Fruit fly (Drosophila melanogaster) whole organism, embryonic: ENCODE data around the gene CG10286.

Source experiments
- ATbp ChIP-seq: fragments of 200-800 bp; sonication (Bioruptor generic); optimal IDR thresholded peaks from 2 replicates; lab custom pipeline; 2017; ENCODE audit warnings: missing biosample characterization, mild to moderate bottlenecking, missing genetic modification characterization, missing genetic modification reagents
- Antp ChIP-seq: fragments of 200-800 bp; sonication (Bioruptor generic); optimal IDR thresholded peaks from 3 replicates; lab custom pipeline; 2016; ENCODE audit warnings: missing biosample characterization, missing genetic modification characterization
- CG10959 ChIP-seq: fragments of 200-800 bp; sonication (Bioruptor generic); IDR thresholded peaks from 2 replicates; pipeline ENCODE4 v1.3.6; 2022; ENCODE audit warnings: missing biosample characterization, missing genetic modification characterization
- CG12299 ChIP-seq: fragments of 200-800 bp; sonication (Bioruptor generic); optimal IDR thresholded peaks from 2 replicates; lab custom pipeline; 2018; ENCODE audit warnings: missing biosample characterization, mild to moderate bottlenecking, missing genetic modification characterization
- CG12769 ChIP-seq: fragments of 200-800 bp; sonication (Bioruptor generic); optimal IDR thresholded peaks from 2 replicates; lab custom pipeline; 2019; ENCODE audit warnings: missing biosample characterization, mild to moderate bottlenecking, missing genetic modification characterization, moderate library complexity
- CG14710 ChIP-seq: fragments of 200-800 bp; sonication (Bioruptor generic); optimal IDR thresholded peaks from 3 replicates; lab custom pipeline; 2019; ENCODE audit warnings: missing biosample characterization, mild to moderate bottlenecking, missing genetic modification characterization, moderate library complexity
- CG15269 ChIP-seq: fragments of 200-800 bp; sonication (Bioruptor generic); optimal IDR thresholded peaks from 2 replicates; lab custom pipeline; 2018; ENCODE audit warnings: missing biosample characterization, mild to moderate bottlenecking, missing genetic modification characterization, moderate library complexity
- CG16815 ChIP-seq: fragments of 200-800 bp; sonication (Bioruptor generic); optimal IDR thresholded peaks from 3 replicates; lab custom pipeline; 2017; ENCODE audit warnings: missing biosample characterization, mild to moderate bottlenecking, missing genetic modification characterization
- CG17328 ChIP-seq: fragments of 200-800 bp; sonication (Bioruptor generic); IDR thresholded peaks from 2 replicates; pipeline ENCODE4 v1.3.6; 2022; ENCODE audit warnings: missing biosample characterization, missing genetic modification characterization
- CG17361 ChIP-seq: fragments of 200-800 bp; sonication (Bioruptor generic); IDR thresholded peaks from 3 replicates; pipeline ENCODE4 v1.3.6; 2022; ENCODE audit warnings: missing biosample characterization, missing genetic modification characterization
- CG18262 ChIP-seq: fragments of 200-800 bp; optimal IDR thresholded peaks from 3 replicates; lab custom pipeline; 2019; ENCODE audit warnings: missing biosample characterization, mild to moderate bottlenecking, missing genetic modification characterization, moderate library complexity
- CG2875 ChIP-seq: fragments of 200-800 bp; sonication (Bioruptor generic); optimal IDR thresholded peaks from 2 replicates; lab custom pipeline; 2017; ENCODE audit warnings: missing biosample characterization, mild to moderate bottlenecking, missing genetic modification characterization, missing genetic modification reagents
- CG3847 ChIP-seq: fragments of 200-800 bp; sonication (Bioruptor generic); IDR thresholded peaks from 2 replicates; pipeline ENCODE4 v1.3.6; 2022; ENCODE audit warnings: missing biosample characterization, missing genetic modification characterization
- CG43689 ChIP-seq: fragments of 200-800 bp; sonication (Bioruptor generic); IDR thresholded peaks from 2 replicates; pipeline ENCODE4 v1.3.6; 2022; ENCODE audit warnings: missing biosample characterization, missing genetic modification characterization
- CG4404 ChIP-seq: fragments of 200-800 bp; sonication (Bioruptor generic); IDR thresholded peaks from 2 replicates; pipeline ENCODE4 v1.3.6; 2022; ENCODE audit warnings: missing biosample characterization, missing genetic modification characterization
- CG4820 ChIP-seq: fragments of 200-800 bp; sonication (Bioruptor generic); optimal IDR thresholded peaks from 3 replicates; lab custom pipeline; 2016; ENCODE audit warnings: missing biosample characterization, missing genetic modification characterization
- CG5245 ChIP-seq: fragments of 200-800 bp; sonication (Bioruptor generic); optimal IDR thresholded peaks from 3 replicates; lab custom pipeline; 2016; ENCODE audit warnings: missing biosample characterization, missing genetic modification characterization
- CG6272 ChIP-seq: fragments of 200-800 bp; sonication (Bioruptor generic); IDR thresholded peaks from 2 replicates; pipeline ENCODE4 v1.3.6; 2022; ENCODE audit warnings: missing biosample characterization, missing genetic modification characterization
- CG6765 ChIP-seq: fragments of 200-800 bp; sonication (Bioruptor generic); optimal IDR thresholded peaks from 3 replicates; lab custom pipeline; 2017; ENCODE audit warnings: missing biosample characterization, mild to moderate bottlenecking, missing genetic modification characterization
- CG8388 ChIP-seq: fragments of 200-800 bp; sonication (Bioruptor generic); optimal IDR thresholded peaks from 2 replicates; lab custom pipeline; 2019; ENCODE audit warnings: missing biosample characterization, mild to moderate bottlenecking, missing genetic modification characterization, moderate library complexity
- CG8924 ChIP-seq: fragments of 200-800 bp; optimal IDR thresholded peaks from 3 replicates; lab custom pipeline; 2019; ENCODE audit warnings: missing biosample characterization, mild to moderate bottlenecking, missing genetic modification characterization, moderate library complexity
- Camta ChIP-seq: fragments of 200-800 bp; sonication (Bioruptor generic); optimal IDR thresholded peaks from 2 replicates; lab custom pipeline; 2016; ENCODE audit warnings: missing biosample characterization, missing genetic modification characterization
- CrebB ChIP-seq: fragments of 200-800 bp; sonication (Bioruptor generic); optimal IDR thresholded peaks from 3 replicates; lab custom pipeline; 2018; ENCODE audit warnings: missing biosample characterization, mild to moderate bottlenecking, missing genetic modification characterization
- Dad ChIP-seq: fragments of 200-800 bp; sonication (Bioruptor generic); optimal IDR thresholded peaks from 3 replicates; lab custom pipeline; 2016; ENCODE audit warnings: missing biosample characterization, missing genetic modification characterization
- Dfd ChIP-seq, 2 experiments: fragments of >200 bp; optimal IDR thresholded peaks; 2 replicates each; lab custom pipeline; 2017; ENCODE audit warnings: missing biosample characterization in 2 of 2, missing genetic modification characterization in 2 of 2
- Eip74EF ChIP-seq, 2 experiments: fragments of 200-800 bp in 1 of 2; fragments of >200 bp in 1 of 2; sonication (Bioruptor generic) in 1 of 2; optimal IDR thresholded peaks; 2 replicates each; lab custom pipeline; 2017 to 2019; ENCODE audit warnings: missing biosample characterization in 2 of 2, missing genetic modification characterization in 2 of 2, mild to moderate bottlenecking in 1 of 2, moderate library complexity in 1 of 2
- Ets65A ChIP-seq: fragments of 200-800 bp; sonication (Bioruptor generic); peaks from one replicate; lab custom pipeline; 2016; ENCODE audit warnings: missing biosample characterization, missing genetic modification characterization
- Hr3 ChIP-seq: fragments of 200-800 bp; sonication (Bioruptor generic); optimal IDR thresholded peaks from 3 replicates; lab custom pipeline; 2016; ENCODE audit warnings: missing biosample characterization, missing genetic modification characterization
- Hsf ChIP-seq: fragments of 200-800 bp; sonication (Bioruptor generic); optimal IDR thresholded peaks from 3 replicates; lab custom pipeline; 2016; ENCODE audit warnings: missing biosample characterization, missing genetic modification characterization
- MTF-1 ChIP-seq: fragments of 200-800 bp; sonication (Bioruptor generic); optimal IDR thresholded peaks from 2 replicates; lab custom pipeline; 2018; ENCODE audit warnings: missing biosample characterization, mild to moderate bottlenecking, missing genetic modification characterization, borderline replicate concordance
- Meics ChIP-seq: fragments of 200-800 bp; sonication (Bioruptor generic); optimal IDR thresholded peaks from 2 replicates; lab custom pipeline; 2017; ENCODE audit warnings: missing biosample characterization, mild to moderate bottlenecking, missing genetic modification characterization
- NK7.1 ChIP-seq: fragments of 200-800 bp; sonication (Bioruptor generic); optimal IDR thresholded peaks from 3 replicates; lab custom pipeline; 2016; ENCODE audit warnings: missing biosample characterization, missing genetic modification characterization
- Oaz ChIP-seq: fragments of 200-800 bp; sonication (Bioruptor generic); IDR thresholded peaks from 2 replicates; pipeline ENCODE4 v1.3.6; 2022; ENCODE audit warnings: missing biosample characterization, missing genetic modification characterization
- ap ChIP-seq: fragments of 200-800 bp; sonication (Bioruptor generic); IDR thresholded peaks from 2 replicates; pipeline ENCODE4 v1.3.6; 2022; ENCODE audit warnings: missing biosample characterization, missing genetic modification characterization
- caup ChIP-seq: fragments of 200-800 bp; sonication (Bioruptor generic); optimal IDR thresholded peaks from 3 replicates; lab custom pipeline; 2017; ENCODE audit warnings: missing biosample characterization, mild to moderate bottlenecking, missing genetic modification characterization, moderate library complexity; ENCODE audit not compliant: severe bottlenecking
- ci ChIP-seq: fragments of 200-800 bp; sonication (Bioruptor generic); IDR thresholded peaks from 3 replicates; pipeline ENCODE4 v1.3.6; 2022; ENCODE audit warnings: missing biosample characterization, missing genetic modification characterization
- croc ChIP-seq: fragments of 200-800 bp; sonication (Bioruptor generic); conservative IDR thresholded peaks from 3 replicates; pipeline ENCODE4 v1.3.6; 2022; ENCODE audit warnings: missing biosample characterization, missing genetic modification characterization
- disco-r ChIP-seq: fragments of 200-800 bp; sonication (Bioruptor generic); optimal IDR thresholded peaks from 2 replicates; lab custom pipeline; 2016; ENCODE audit warnings: missing biosample characterization, missing genetic modification characterization
- dysf ChIP-seq: fragments of 200-800 bp; sonication (Bioruptor generic); IDR thresholded peaks from 3 replicates; pipeline ENCODE4 v1.3.6; 2022; ENCODE audit warnings: missing biosample characterization, missing genetic modification characterization
- gem ChIP-seq: fragments of 200-800 bp; sonication (Bioruptor generic); optimal IDR thresholded peaks from 2 replicates; lab custom pipeline; 2019; ENCODE audit warnings: missing biosample characterization, mild to moderate bottlenecking, missing genetic modification characterization, moderate library complexity
- gt ChIP-seq: fragments of 200-800 bp; sonication (Bioruptor generic); IDR thresholded peaks from 2 replicates; pipeline ENCODE4 v1.3.6; 2022; ENCODE audit warnings: missing biosample characterization, missing genetic modification characterization
- hkb ChIP-seq, 2 experiments: fragments of 200-800 bp in 1 of 2; fragments of >200 bp in 1 of 2; sonication (Bioruptor generic) in 1 of 2; IDR thresholded peaks in 1 of 2; optimal IDR thresholded peaks in 1 of 2; 2 replicates each; pipeline versions ENCODE4 v1.3.6 to Lab custom; 2017 to 2022; ENCODE audit warnings: missing biosample characterization in 1 of 2, missing genetic modification characterization in 1 of 2
- jing ChIP-seq: fragments of 200-800 bp; sonication (Bioruptor generic); optimal IDR thresholded peaks from 2 replicates; lab custom pipeline; 2018; ENCODE audit warnings: missing biosample characterization, mild to moderate bottlenecking, missing genetic modification characterization
- maf-S ChIP-seq: fragments of 200-800 bp; sonication (Bioruptor generic); optimal IDR thresholded peaks from 2 replicates; lab custom pipeline; 2016; ENCODE audit warnings: missing biosample characterization, missing genetic modification characterization
- phol ChIP-seq: fragments of 200-800 bp; sonication (Bioruptor generic); optimal IDR thresholded peaks from 3 replicates; lab custom pipeline; 2018; ENCODE audit warnings: missing biosample characterization, mild to moderate bottlenecking, missing genetic modification characterization, moderate library complexity
- pzg ChIP-seq: fragments of 200-800 bp; sonication (Bioruptor generic); optimal IDR thresholded peaks from 3 replicates; lab custom pipeline; 2018; ENCODE audit warnings: missing biosample characterization, mild to moderate bottlenecking, missing genetic modification characterization, moderate library complexity
- run ChIP-seq: fragments of 200-800 bp; sonication (Bioruptor generic); optimal IDR thresholded peaks from 3 replicates; lab custom pipeline; 2018; ENCODE audit warnings: missing biosample characterization, mild to moderate bottlenecking, missing genetic modification characterization
- salm ChIP-seq: fragments of 200-800 bp; sonication (Bioruptor generic); optimal IDR thresholded peaks from 2 replicates; lab custom pipeline; 2018; ENCODE audit warnings: missing biosample characterization, mild to moderate bottlenecking, missing genetic modification characterization
- sd ChIP-seq: fragments of 200-800 bp; sonication (Bioruptor generic); optimal IDR thresholded peaks from 3 replicates; lab custom pipeline; 2018; ENCODE audit warnings: missing biosample characterization, mild to moderate bottlenecking, missing genetic modification characterization, moderate library complexity

The CG10286 gene

DNA sequence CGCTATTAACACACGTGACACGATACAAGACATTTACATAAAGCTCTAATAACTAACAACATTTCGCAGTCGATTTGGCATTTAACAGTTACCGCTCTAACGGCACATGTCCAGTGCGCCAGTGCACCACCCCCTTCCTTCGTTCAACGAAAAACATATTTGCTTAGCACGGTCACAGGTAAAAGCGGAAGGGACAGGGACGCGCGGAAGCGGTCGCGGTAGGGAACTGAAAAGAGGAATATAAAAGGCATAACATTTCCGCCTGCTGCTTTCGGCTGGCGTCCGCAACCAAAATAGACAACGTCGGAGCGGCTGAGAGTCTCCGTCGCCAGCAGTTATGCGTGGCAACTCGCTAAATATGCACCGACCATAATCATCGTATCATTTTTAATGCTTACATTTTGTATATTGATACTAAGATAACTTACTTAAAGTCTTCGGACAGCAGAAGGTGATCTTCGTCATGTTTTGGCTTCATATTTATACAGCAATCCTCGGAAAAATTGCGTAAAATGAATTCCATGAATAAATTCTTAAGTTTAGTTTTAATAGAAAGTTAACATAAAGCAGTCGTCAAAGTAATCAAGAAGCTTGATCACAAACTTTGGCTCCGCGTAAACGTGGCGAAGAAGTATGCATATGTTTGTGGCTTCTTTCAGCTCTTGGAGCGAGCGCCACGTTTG, 16.9 kb upstream of the CG10286 start (continued):
- TF ChIP-seq CG5245 (GFP tag; lab: Kevin White, UChicago) (no peak), croc (no peak), ci (GFP tag; lab: Robert Waterston, UW) (peak; percentile 12; the same call in 1 of the 3 replicates), ATbp (peak; percentile 23), Hr3 (GFP tag; lab: Kevin White, UChicago) (no peak), CrebB (tag; lab: Kevin White, UChicago) (no peak), sd (tag; lab: Kevin White, UChicago) (peak; percentile 13), CG15269 (peak; percentile 10), CG8388 (GFP tag; lab: Kevin White, UChicago) (no peak), pzg (GFP tag; lab: Kevin White, UChicago) (no peak), disco-r (no peak), gt (GFP tag; lab: Robert Waterston, UW) (no peak), dysf (GFP tag; lab: Robert Waterston, UW) (peak; percentile 47; the same call in 1 of the 3 replicates), CG4820 (GFP tag; lab: Kevin White, UChicago) (peak; percentile 77), Antp (no peak), jing (GFP tag; lab: Kevin White, UChicago) (no peak), CG6765 (GFP tag; lab: Kevin White, UChicago) (no peak), CG17361 (GFP tag; lab: Robert Waterston, UW) (no peak; the same call in 2 of the 3 replicates), salm (tag; lab: Kevin White, UChicago) (no peak), run (peak; percentile 24), MTF-1 (no peak), CG10959 (GFP tag; lab: Robert Waterston, UW) (no peak), NK7.1 (no peak), ap (GFP tag; lab: Robert Waterston, UW) (no peak), CG18262 (tag; lab: Kevin White, UChicago) (peak; percentile 48), CG16815 (GFP tag; lab: Kevin White, UChicago) (no peak), CG2875 (GFP tag; lab: Kevin White, UChicago) (no peak), CG12299 (tag; lab: Kevin White, UChicago) (peak; percentile 13), Dad (GFP tag; lab: Kevin White, UChicago) (no peak), Camta (GFP tag; lab: Kevin White, UChicago) (no peak), caup (no peak), Eip74EF (GFP tag; optimal IDR thresholded peaks at IDR 0.05; lab: Kevin White, UChicago) (peak in 1 of 2 experiments; percentile 53), Meics (peak; percentile 41), Ets65A (GFP tag; lab: Kevin White, UChicago) (no peak), CG43689 (no peak), maf-S (no peak), phol (tag; lab: Kevin White, UChicago) (peak; percentile 45), Dfd (GFP tag; optimal IDR thresholded peaks at IDR 0.05; lab: Kevin White, UChicago) (no peak), CG12769 (peak; percentile 70), gem (peak; percentile 51), CG6272 (GFP tag; lab: Robert Waterston, UW) (no peak), Oaz (GFP tag; lab: Robert Waterston, UW) (no peak), hkb (optimal IDR thresholded peaks at IDR 0.05; lab: Kevin White, UChicago) (no peak), hkb (GFP tag; IDR thresholded peaks at IDR 0.05; lab: Robert Waterston, UW) (0 out of 2 replicates have a peak, but pooled peaks have one; percentile 17), CG14710 (no peak), CG8924 (tag; lab: Kevin White, UChicago) (no peak), CG17328 (GFP tag; lab: Robert Waterston, UW) (no peak), CG4404 (GFP tag; lab: Robert Waterston, UW) (no peak), Hsf (GFP tag; lab: Kevin White, UChicago) (peak; percentile 8), CG3847 (GFP tag; lab: Robert Waterston, UW) (no peak)
